Fruit fly (Drosophila melanogaster) whole organism, embryonic: ENCODE data around the gene spn-F.

ENCODE experiments used
- B-H2 ChIP-seq: fragments of 200-800 bp; sonication (Bioruptor generic); optimal IDR thresholded peaks from 2 replicates; lab custom pipeline; 2018; ENCODE audit warnings: missing biosample characterization, mild to moderate bottlenecking, missing genetic modification characterization
- CG12219 ChIP-seq: fragments of 200-800 bp; sonication (Bioruptor generic); optimal IDR thresholded peaks from 3 replicates; lab custom pipeline; 2018; ENCODE audit warnings: missing biosample characterization, mild to moderate bottlenecking, missing genetic modification characterization
- CG1647 ChIP-seq: fragments of 200-800 bp; sonication (Bioruptor generic); optimal IDR thresholded peaks from 3 replicates; lab custom pipeline; 2016; ENCODE audit warnings: missing biosample characterization, missing genetic modification characterization
- CG16815 ChIP-seq: fragments of 200-800 bp; sonication (Bioruptor generic); optimal IDR thresholded peaks from 3 replicates; lab custom pipeline; 2017; ENCODE audit warnings: missing biosample characterization, mild to moderate bottlenecking, missing genetic modification characterization
- CG17612 ChIP-seq: fragments of 200-800 bp; sonication (Bioruptor generic); IDR thresholded peaks from 2 replicates; pipeline ENCODE4 v1.3.6; 2022; ENCODE audit warnings: missing biosample characterization, missing genetic modification characterization
- CG2199 ChIP-seq: fragments of 200-800 bp; sonication (Bioruptor generic); IDR thresholded peaks from 3 replicates; pipeline ENCODE4 v1.3.6; 2022; ENCODE audit warnings: missing biosample characterization, missing genetic modification characterization
- CG2678 ChIP-seq: fragments of 200-800 bp; sonication (Bioruptor generic); optimal IDR thresholded peaks from 3 replicates; lab custom pipeline; 2019; ENCODE audit warnings: missing biosample characterization, mild to moderate bottlenecking, missing genetic modification characterization, moderate library complexity
- CG3163 ChIP-seq: fragments of 200-800 bp; sonication (Bioruptor generic); optimal IDR thresholded peaks from 3 replicates; lab custom pipeline; 2016; ENCODE audit warnings: missing biosample characterization, missing genetic modification characterization
- CG43689 ChIP-seq: fragments of 200-800 bp; sonication (Bioruptor generic); IDR thresholded peaks from 2 replicates; pipeline ENCODE4 v1.3.6; 2022; ENCODE audit warnings: missing biosample characterization, missing genetic modification characterization
- CG6689 ChIP-seq: fragments of 200-800 bp; sonication (Bioruptor generic); IDR thresholded peaks from 2 replicates; pipeline ENCODE4 v1.3.6; 2022; ENCODE audit warnings: missing biosample characterization, missing genetic modification characterization
- CG7372 ChIP-seq: fragments of 200-800 bp; sonication (Bioruptor generic); IDR thresholded peaks from 2 replicates; pipeline ENCODE4 v1.3.6; 2022; ENCODE audit warnings: missing biosample characterization, missing genetic modification characterization
- CG7745 ChIP-seq: fragments of 200-800 bp; sonication (Bioruptor generic); optimal IDR thresholded peaks from 2 replicates; lab custom pipeline; 2018; ENCODE audit warnings: missing biosample characterization, mild to moderate bottlenecking, missing genetic modification characterization, moderate library complexity
- CG8290 ChIP-seq, 3 experiments: fragments of 200-800 bp; sonication (Bioruptor generic); optimal IDR thresholded peaks; 2 replicates each; lab custom pipeline; 2016 to 2019; ENCODE audit warnings: missing biosample characterization in 3 of 3, missing genetic modification characterization in 3 of 3, mild to moderate bottlenecking in 2 of 3, moderate library complexity in 1 of 3
- CoRest ChIP-seq: fragments of 200-800 bp; sonication (Bioruptor generic); optimal IDR thresholded peaks from 3 replicates; lab custom pipeline; 2018; ENCODE audit warnings: missing biosample characterization, mild to moderate bottlenecking, missing genetic modification characterization, moderate library complexity
- D19B ChIP-seq: fragments of 200-800 bp; sonication (Bioruptor generic); optimal IDR thresholded peaks from 2 replicates; lab custom pipeline; 2017; ENCODE audit warnings: missing biosample characterization, mild to moderate bottlenecking, missing genetic modification characterization
- Doc3 ChIP-seq: fragments of 200-800 bp; sonication (Bioruptor generic); IDR thresholded peaks from 3 replicates; pipeline ENCODE4 v1.3.6; 2022; ENCODE audit warnings: missing biosample characterization, missing genetic modification characterization; ENCODE audit not compliant: partially characterized antibody
- E2f1 ChIP-seq: fragments of 200-800 bp; sonication (Bioruptor generic); IDR thresholded peaks from 2 replicates; pipeline ENCODE4 v1.3.6; 2022; ENCODE audit warnings: missing biosample characterization, missing genetic modification characterization
- Ets65A ChIP-seq: fragments of 200-800 bp; sonication (Bioruptor generic); peaks from one replicate; lab custom pipeline; 2016; ENCODE audit warnings: missing biosample characterization, missing genetic modification characterization
- Fer2 ChIP-seq: fragments of 200-800 bp; sonication (Bioruptor generic); optimal IDR thresholded peaks from 2 replicates; lab custom pipeline; 2018; ENCODE audit warnings: missing biosample characterization, mild to moderate bottlenecking, missing genetic modification characterization, moderate library complexity
- HHEX ChIP-seq: fragments of 200-800 bp; sonication (Bioruptor generic); optimal IDR thresholded peaks from 3 replicates; lab custom pipeline; 2017; ENCODE audit warnings: missing biosample characterization, mild to moderate bottlenecking, missing genetic modification characterization, missing genetic modification reagents
- Hr78 ChIP-seq, 2 experiments: fragments of 200-800 bp in 1 of 2; fragments of >200 bp in 1 of 2; sonication (Bioruptor generic) in 1 of 2; optimal IDR thresholded peaks; 2 replicates each; lab custom pipeline; 2017 to 2019; ENCODE audit warnings: missing biosample characterization in 2 of 2, missing genetic modification characterization in 2 of 2, mild to moderate bottlenecking in 1 of 2, moderate library complexity in 1 of 2
- Lpt ChIP-seq: fragments of >200 bp; optimal IDR thresholded peaks from 2 replicates; lab custom pipeline; 2018; ENCODE audit warnings: missing biosample characterization, missing genetic modification characterization
- MESR4 ChIP-seq: fragments of 200-800 bp; sonication (Bioruptor generic); optimal IDR thresholded peaks from 2 replicates; lab custom pipeline; 2018; ENCODE audit warnings: missing biosample characterization, mild to moderate bottlenecking, missing genetic modification characterization, moderate library complexity
- Max ChIP-seq: fragments of 200-800 bp; sonication (Bioruptor generic); optimal IDR thresholded peaks from 2 replicates; lab custom pipeline; 2016; ENCODE audit warnings: missing biosample characterization, mild to moderate bottlenecking, missing genetic modification characterization
- Opbp ChIP-seq: fragments of 200-800 bp; sonication (Bioruptor generic); IDR thresholded peaks from 3 replicates; pipeline ENCODE4 v1.3.6; 2022; ENCODE audit warnings: missing biosample characterization, missing genetic modification characterization; ENCODE audit not compliant: partially characterized antibody
- PHDP ChIP-seq: fragments of 200-800 bp; sonication (Bioruptor generic); optimal IDR thresholded peaks from 3 replicates; lab custom pipeline; 2018; ENCODE audit warnings: missing biosample characterization, mild to moderate bottlenecking, missing genetic modification characterization, moderate library complexity
- Poxn ChIP-seq: fragments of 200-800 bp; sonication (Bioruptor generic); IDR thresholded peaks from 2 replicates; pipeline ENCODE4 v1.3.6; 2022; ENCODE audit warnings: missing biosample characterization, missing genetic modification characterization
- Scr ChIP-seq: fragments of 200-800 bp; sonication (Bioruptor generic); IDR thresholded peaks from 2 replicates; pipeline ENCODE4 v1.3.6; 2022; ENCODE audit warnings: missing biosample characterization, missing genetic modification characterization; ENCODE audit not compliant: partially characterized antibody
- Sox100B ChIP-seq: fragments of 200-800 bp; sonication (Bioruptor generic); optimal IDR thresholded peaks from 3 replicates; lab custom pipeline; 2018; ENCODE audit warnings: missing biosample characterization, mild to moderate bottlenecking, missing genetic modification characterization
- Sox102F ChIP-seq: fragments of 200-800 bp; sonication (Bioruptor generic); optimal IDR thresholded peaks from 2 replicates; lab custom pipeline; 2018; ENCODE audit warnings: missing biosample characterization, mild to moderate bottlenecking, missing genetic modification characterization, moderate library complexity
- bowl ChIP-seq: fragments of 200-800 bp; sonication (Bioruptor generic); IDR thresholded peaks from 2 replicates; pipeline ENCODE4 v1.3.6; 2022; ENCODE audit warnings: missing biosample characterization, missing genetic modification characterization
- br ChIP-seq: fragments of >200 bp; optimal IDR thresholded peaks from 2 replicates; lab custom pipeline; 2017
- danr ChIP-seq: fragments of 200-800 bp; sonication (Bioruptor generic); IDR thresholded peaks from 2 replicates; pipeline ENCODE4 v1.3.6; 2022; ENCODE audit warnings: missing biosample characterization, missing genetic modification characterization
- en ChIP-seq: fragments of 200-800 bp; sonication (Bioruptor generic); optimal IDR thresholded peaks from 2 replicates; lab custom pipeline; 2016; ENCODE audit warnings: missing biosample characterization, missing genetic modification characterization
- fd3F ChIP-seq: fragments of 200-800 bp; sonication (Bioruptor generic); optimal IDR thresholded peaks from 2 replicates; lab custom pipeline; 2018; ENCODE audit warnings: missing biosample characterization, mild to moderate bottlenecking, missing genetic modification characterization, moderate library complexity
- fd64A ChIP-seq: fragments of 200-800 bp; sonication (Bioruptor generic); optimal IDR thresholded peaks from 3 replicates; lab custom pipeline; 2018; ENCODE audit warnings: missing biosample characterization, mild to moderate bottlenecking, missing genetic modification characterization
- fru ChIP-seq: fragments of >200 bp; optimal IDR thresholded peaks from 2 replicates; lab custom pipeline; 2017
- grau ChIP-seq: fragments of 200-800 bp; optimal IDR thresholded peaks from 3 replicates; lab custom pipeline; 2019; ENCODE audit warnings: missing biosample characterization, mild to moderate bottlenecking, missing genetic modification characterization, moderate library complexity
- gsb-n ChIP-seq: fragments of 200-800 bp; sonication (Bioruptor generic); optimal IDR thresholded peaks from 3 replicates; lab custom pipeline; 2018; ENCODE audit warnings: missing biosample characterization, mild to moderate bottlenecking, missing genetic modification characterization
- lmd ChIP-seq: fragments of 200-800 bp; sonication (Bioruptor generic); IDR thresholded peaks from 2 replicates; pipeline ENCODE4 v1.3.6; 2022; ENCODE audit warnings: missing biosample characterization, missing genetic modification characterization
- onecut ChIP-seq: fragments of 200-800 bp; sonication (Bioruptor generic); IDR thresholded peaks from 2 replicates; pipeline ENCODE4 v1.3.6; 2022; ENCODE audit warnings: missing biosample characterization, missing genetic modification characterization
- scrt ChIP-seq: fragments of 200-800 bp; sonication (Bioruptor generic); optimal IDR thresholded peaks from 2 replicates; lab custom pipeline; 2018; ENCODE audit warnings: missing biosample characterization, mild to moderate bottlenecking, missing genetic modification characterization, moderate library complexity
- sd ChIP-seq: fragments of 200-800 bp; sonication (Bioruptor generic); optimal IDR thresholded peaks from 3 replicates; lab custom pipeline; 2018; ENCODE audit warnings: missing biosample characterization, mild to moderate bottlenecking, missing genetic modification characterization, moderate library complexity
- sisA ChIP-seq: fragments of 200-800 bp; sonication (Bioruptor generic); IDR thresholded peaks from 2 replicates; pipeline ENCODE4 v1.3.6; 2022; ENCODE audit warnings: missing biosample characterization, missing genetic modification characterization
- slou ChIP-seq: fragments of 200-800 bp; sonication (Bioruptor generic); optimal IDR thresholded peaks from 3 replicates; lab custom pipeline; 2016; ENCODE audit warnings: missing biosample characterization, missing genetic modification characterization
- slp2 ChIP-seq: fragments of 200-800 bp; sonication (Bioruptor generic); optimal IDR thresholded peaks from 2 replicates; lab custom pipeline; 2016; ENCODE audit warnings: missing biosample characterization, missing genetic modification characterization
- stc ChIP-seq: fragments of 200-800 bp; sonication (Bioruptor generic); IDR thresholded peaks from 2 replicates; pipeline ENCODE4 v1.3.6; 2022; ENCODE audit warnings: missing biosample characterization, missing genetic modification characterization
- tgo ChIP-seq: fragments of 200-800 bp; sonication (Bioruptor generic); IDR thresholded peaks from 3 replicates; pipeline ENCODE4 v1.3.6; 2022; ENCODE audit warnings: missing biosample characterization, missing genetic modification characterization
- tio ChIP-seq: fragments of 200-800 bp; sonication (Bioruptor generic); optimal IDR thresholded peaks from 2 replicates; lab custom pipeline; 2017; ENCODE audit warnings: missing biosample characterization, missing genetic modification characterization, inconsistent platforms
- twi ChIP-seq: fragments of 200-800 bp; optimal IDR thresholded peaks from 2 replicates; lab custom pipeline; 2019; ENCODE audit warnings: missing biosample characterization, mild to moderate bottlenecking, missing genetic modification characterization, moderate library complexity

The spn-F gene

DNA sequence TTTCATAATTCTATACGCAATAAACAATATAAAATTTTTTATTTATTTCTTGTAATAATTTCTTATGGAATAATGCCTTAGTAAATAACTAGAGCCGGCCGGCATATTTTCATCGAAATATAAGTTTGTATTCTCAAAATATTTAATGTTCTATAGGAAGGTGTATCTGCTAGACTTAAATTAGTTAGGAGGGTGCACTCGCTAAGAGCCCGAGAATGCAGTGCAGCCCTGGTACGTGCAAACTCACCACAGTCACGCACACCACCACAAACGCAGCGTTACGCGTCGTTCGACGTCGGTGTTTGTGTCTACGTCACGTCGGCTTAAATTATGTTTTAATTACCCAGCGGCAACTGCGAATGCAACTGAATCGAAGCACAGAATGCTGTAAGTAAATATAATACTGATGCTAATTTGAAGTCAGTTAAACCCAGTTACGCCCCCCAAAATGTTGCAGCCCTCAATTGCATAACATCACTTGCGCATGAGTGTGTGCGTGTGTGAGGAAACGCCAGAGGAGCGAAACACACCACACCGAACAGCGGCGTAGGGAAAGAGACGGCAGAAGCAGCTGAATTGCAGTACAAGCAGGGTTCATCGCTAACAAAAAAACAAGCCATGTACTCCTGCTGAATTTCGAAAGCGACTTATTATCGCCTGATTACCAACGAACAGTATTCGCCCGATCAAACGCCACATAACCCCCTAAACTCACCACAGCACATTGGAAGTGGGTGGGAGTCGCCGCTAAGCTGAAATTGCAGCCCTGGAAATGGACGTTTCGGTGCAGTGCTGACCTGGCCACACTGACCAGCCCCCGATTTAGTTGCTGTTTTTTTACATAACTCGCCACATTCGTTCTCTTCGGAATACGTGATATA is 34.2 kb upstream of the spn-F start, which contains the start of gene CG12054 (continued):
- no peak for TF ChIP-seq tio
- peak; percentile 0 for TF ChIP-seq gsb-n (tag; lab: Kevin White, UChicago)
- no peak for TF ChIP-seq Sox100B
- TF ChIP-seq br (lab: Kevin White, UChicago) = no peak
- TF ChIP-seq sd (tag; lab: Kevin White, UChicago) = peak; percentile 59
- no peak for TF ChIP-seq CG16815 (GFP tag; lab: Kevin White, UChicago)
- no peak for TF ChIP-seq CG1647 (GFP tag; lab: Kevin White, UChicago)
- no peak for TF ChIP-seq Fer2
- no peak for TF ChIP-seq fd3F (GFP tag; lab: Kevin White, UChicago)
- TF ChIP-seq Sox102F = no peak
- TF ChIP-seq tgo (GFP tag; lab: Robert Waterston, UW) = no peak
- TF ChIP-seq Lpt (GFP tag; lab: Kevin White, UChicago) = no peak
- no peak for TF ChIP-seq CG3163 (GFP tag; lab: Kevin White, UChicago)
- no peak for TF ChIP-seq Poxn (GFP tag; lab: Robert Waterston, UW)
- no peak for TF ChIP-seq Hr78 (GFP tag; optimal IDR thresholded peaks at IDR 0.05; lab: Kevin White, UChicago)
- no peak for TF ChIP-seq CG12219 (GFP tag; lab: Kevin White, UChicago)
- no peak for TF ChIP-seq fd64A
- TF ChIP-seq CG7745 = no peak
- TF ChIP-seq fru (lab: Kevin White, UChicago) = no peak
- no peak for TF ChIP-seq CG43689
- TF ChIP-seq grau (tag; lab: Kevin White, UChicago) = no peak
- TF ChIP-seq Ets65A (GFP tag; lab: Kevin White, UChicago) = no peak
- no peak for TF ChIP-seq en (GFP tag; lab: Kevin White, UChicago)
- TF ChIP-seq PHDP (tag; lab: Kevin White, UChicago) = no peak
- TF ChIP-seq CG17612 = no peak
- no peak for TF ChIP-seq CG2199 (GFP tag; lab: Robert Waterston, UW)
- TF ChIP-seq bowl (GFP tag; lab: Robert Waterston, UW) = no peak
- no peak for TF ChIP-seq scrt (GFP tag; lab: Kevin White, UChicago)
- no peak for TF ChIP-seq stc
- TF ChIP-seq twi (tag; lab: Kevin White, UChicago) = no peak
- no peak for TF ChIP-seq E2f1 (GFP tag; lab: Robert Waterston, UW)
- TF ChIP-seq CG7372 (GFP tag; lab: Robert Waterston, UW) = no peak
- TF ChIP-seq slp2 (GFP tag; lab: Kevin White, UChicago) = no peak
- TF ChIP-seq Max (GFP tag; lab: Kevin White, UChicago) = no peak
- peak; percentile 100 for TF ChIP-seq MESR4 (GFP tag; lab: Kevin White, UChicago)
- no peak for TF ChIP-seq CoRest (tag; lab: Kevin White, UChicago)
- peak; percentile 37 for TF ChIP-seq B-H2 (GFP tag; lab: Kevin White, UChicago)
- no peak for TF ChIP-seq Opbp (GFP tag; lab: Robert Waterston, UW)
- TF ChIP-seq CG8290 (GFP tag; optimal IDR thresholded peaks at IDR 0.05; lab: Kevin White, UChicago) = no peak
- TF ChIP-seq CG8290 (tag; optimal IDR thresholded peaks at IDR 0.05; lab: Kevin White, UChicago) = peak; percentile 5 to 59
- TF ChIP-seq HHEX = no peak
- no peak for TF ChIP-seq CG2678 (tag; lab: Kevin White, UChicago)
- no peak for TF ChIP-seq Scr (GFP tag; lab: Robert Waterston, UW)
- no peak for TF ChIP-seq slou
- no peak for TF ChIP-seq lmd (GFP tag; lab: Robert Waterston, UW)
- TF ChIP-seq onecut = no peak
- no peak for TF ChIP-seq CG6689
- TF ChIP-seq danr (GFP tag; lab: Robert Waterston, UW) = no peak
- TF ChIP-seq Doc3 (GFP tag; lab: Robert Waterston, UW) = no peak
- no peak for TF ChIP-seq D19B (GFP tag; lab: Kevin White, UChicago)
- TF ChIP-seq sisA (GFP tag; lab: Robert Waterston, UW) = no peak
